Worm (Caenorhabditis elegans): ENCODE measurements around the gene ZK757.2.

DNA sequence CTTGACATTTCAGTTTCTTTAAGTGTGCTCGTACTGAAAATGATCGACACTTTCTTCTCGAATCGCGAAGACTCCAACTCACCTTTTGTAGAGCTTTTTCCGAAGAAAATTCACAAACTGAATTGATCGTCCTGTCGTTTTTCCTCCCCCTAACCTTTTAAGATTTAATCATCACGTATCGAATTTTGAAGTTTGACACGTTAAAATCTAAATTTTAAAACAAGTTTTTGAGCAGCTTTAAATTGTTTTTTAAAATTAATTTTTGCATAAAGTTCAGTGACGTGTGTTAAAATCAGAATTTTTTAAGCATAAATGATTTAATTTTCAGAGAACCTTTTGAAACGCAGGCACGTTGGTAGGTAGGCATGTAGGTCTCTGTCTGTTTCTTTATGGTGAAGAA, 12.6 kb upstream of the ZK757.2 start, which contains the start of gene alg-4:
- TF ChIP-seq ama-1 (optimal IDR thresholded peaks at IDR 0.05), result no peak
- no peak for TF ChIP-seq B0310.2 (tag; optimal IDR thresholded peaks at IDR 0.05)
- no peak for TF ChIP-seq pes-1 (GFP tag; IDR thresholded peaks at IDR 0.05)
- no peak for TF ChIP-seq hnd-1 (tag; optimal IDR thresholded peaks at IDR 0.05)

All from whole organism, early embryonic.